Comparison of ENCODE assay signal across 6 fruit fly cellular contexts in genomic region chr3L:12609387-12609799, dm6.
TF ChIP-seq lines count a peak whose summit lies in the region.

Gene caup, plus strand, starts transcription at chr3L:12609631.

- TF ChIP-seq CTCF in whole organism, embryonic (GFP tag; optimal IDR thresholded peaks at IDR 0.05; lab: Kevin White, UChicago), result no peak

TF ChIP-seq in whole organism, 6 proteins besides CTCF, POLR2A, EP300 and RAD21:
- TF ChIP-seq usp (GFP tag; optimal IDR thresholded peaks at IDR 0.05; lab: Kevin White, UChicago), result no peak
- TF ChIP-seq Dll (optimal IDR thresholded peaks at IDR 0.05; lab: Kevin White, UChicago), result peak; percentile 77
- peak; percentile 85 for TF ChIP-seq CG8478 (optimal IDR thresholded peaks at IDR 0.05; lab: Kevin White, UChicago)

TF ChIP-seq in whole organism, adult, 20 proteins besides CTCF, POLR2A, EP300 and RAD21:
- no peak for TF ChIP-seq cnc (optimal IDR thresholded peaks at IDR 0.05; lab: Kevin White, UChicago)
- peak; percentile 88 for TF ChIP-seq pad (GFP tag; optimal IDR thresholded peaks at IDR 0.05; lab: Kevin White, UChicago)
TF ChIP-seq in whole organism, adult: peak in this region for 1.

TF ChIP-seq in whole organism, embryonic, 481 proteins besides CTCF, POLR2A, EP300 and RAD21 (continues in another document):
- TF ChIP-seq CG8281 (tag; optimal IDR thresholded peaks at IDR 0.05; lab: Kevin White, UChicago) (no peak), bbx (GFP tag; IDR thresholded peaks at IDR 0.05; lab: Robert Waterston, UW; ENCODE audit: partially characterized antibody) (0 out of 2 replicates have a peak, but pooled peaks have one; percentile 44), CG18262 (tag; optimal IDR thresholded peaks at IDR 0.05; lab: Kevin White, UChicago) (peak; percentile 1), Trl (optimal IDR thresholded peaks at IDR 0.05; lab: Kevin White, UChicago) (peak; percentile 74 to 87), Trl (GFP tag; optimal IDR thresholded peaks at IDR 0.05; lab: Kevin White, UChicago) (peak; percentile 64), knrl (GFP tag; IDR thresholded peaks at IDR 0.05; lab: Robert Waterston, UW; ENCODE audit: partially characterized antibody) (0 out of 3 replicates have a peak, but pooled peaks have one; percentile 24), CG31441 (GFP tag; IDR thresholded peaks at IDR 0.05; lab: Robert Waterston, UW) (peak; percentile 87), CG4424 (GFP tag; optimal IDR thresholded peaks at IDR 0.05; lab: Kevin White, UChicago) (no peak), nmo (GFP tag; optimal IDR thresholded peaks at IDR 0.05; lab: Kevin White, UChicago) (peak; percentile 24), Side (GFP tag; optimal IDR thresholded peaks at IDR 0.05; lab: Kevin White, UChicago) (no peak), stc (GFP tag; IDR thresholded peaks at IDR 0.05; lab: Robert Waterston, UW) (0 out of 2 replicates have a peak, but pooled peaks have one; percentile 10), eve (GFP tag; optimal IDR thresholded peaks at IDR 0.05; lab: Kevin White, UChicago) (no peak), CG8924 (tag; optimal IDR thresholded peaks at IDR 0.05; lab: Kevin White, UChicago) (peak; percentile 10), wek (GFP tag; optimal IDR thresholded peaks at IDR 0.05; lab: Kevin White, UChicago) (no peak), CG10321 (GFP tag; IDR thresholded peaks at IDR 0.05; lab: Robert Waterston, UW) (peak; percentile 98), cg (GFP tag; optimal IDR thresholded peaks at IDR 0.05; lab: Kevin White, UChicago) (peak; percentile 49), kni (GFP tag; optimal IDR thresholded peaks at IDR 0.05; lab: Kevin White, UChicago) (peak; percentile 83), trem (tag; optimal IDR thresholded peaks at IDR 0.05; lab: Kevin White, UChicago) (peak; percentile 16), yki (optimal IDR thresholded peaks at IDR 0.05; lab: Kevin White, UChicago) (peak; percentile 44), Kr (GFP tag; optimal IDR thresholded peaks at IDR 0.05; lab: Kevin White, UChicago) (peak; percentile 22)

TF ChIP-seq in whole organism, prepupa, 60 proteins besides CTCF, POLR2A, EP300 and RAD21 (continues in another document):
- TF ChIP-seq Met (GFP tag; optimal IDR thresholded peaks at IDR 0.05; lab: Kevin White, UChicago) (no peak), net (GFP tag; optimal IDR thresholded peaks at IDR 0.05; lab: Kevin White, UChicago) (no peak), dsx (GFP tag; optimal IDR thresholded peaks at IDR 0.05; lab: Kevin White, UChicago; ENCODE audit: poor library complexity, severe bottlenecking) (no peak), CG6808 (GFP tag; optimal IDR thresholded peaks at IDR 0.05; lab: Kevin White, UChicago) (no peak), CG8632 (GFP tag; optimal IDR thresholded peaks at IDR 0.05; lab: Kevin White, UChicago) (no peak), Lpt (GFP tag; optimal IDR thresholded peaks at IDR 0.05; lab: Kevin White, UChicago) (no peak), CG32006 (GFP tag; optimal IDR thresholded peaks at IDR 0.05; lab: Kevin White, UChicago) (no peak), CG31627 (GFP tag; optimal IDR thresholded peaks at IDR 0.05; lab: Kevin White, UChicago) (no peak), CG8119 (GFP tag; IDR thresholded peaks at IDR 0.05; lab: Robert Waterston, UW) (0 out of 3 replicates have a peak, but pooled peaks have one; percentile 45), ss (GFP tag; optimal IDR thresholded peaks at IDR 0.05; lab: Kevin White, UChicago) (peak in 1 of 2 experiments; percentile 21), pdm3 (GFP tag; optimal IDR thresholded peaks at IDR 0.05; lab: Kevin White, UChicago) (no peak), fkh (GFP tag; optimal IDR thresholded peaks at IDR 0.05; lab: Kevin White, UChicago) (peak; percentile 48), CG6792 (GFP tag; optimal IDR thresholded peaks at IDR 0.05; lab: Kevin White, UChicago) (no peak), CG11762 (GFP tag; optimal IDR thresholded peaks at IDR 0.05; lab: Kevin White, UChicago; ENCODE audit: insufficient read depth) (no peak), cyc (GFP tag; optimal IDR thresholded peaks at IDR 0.05; lab: Kevin White, UChicago) (no peak), Sox15 (GFP tag; optimal IDR thresholded peaks at IDR 0.05; lab: Kevin White, UChicago) (no peak), Eip75B (GFP tag; optimal IDR thresholded peaks at IDR 0.05; lab: Kevin White, UChicago) (no peak), CG10631 (GFP tag; optimal IDR thresholded peaks at IDR 0.05; lab: Kevin White, UChicago) (no peak), topi (GFP tag; optimal IDR thresholded peaks at IDR 0.05; lab: Kevin White, UChicago) (no peak), Gug (GFP tag; IDR thresholded peaks at IDR 0.05; lab: Robert Waterston, UW) (no peak), CG1621 (tag; optimal IDR thresholded peaks at IDR 0.05; lab: Kevin White, UChicago) (peak; percentile 47), CG4318 (GFP tag; optimal IDR thresholded peaks at IDR 0.05; lab: Kevin White, UChicago) (no peak)

TF ChIP-seq in whole organism, pupa, 21 proteins besides CTCF, POLR2A, EP300 and RAD21:
- TF ChIP-seq CG14655 (GFP tag; optimal IDR thresholded peaks at IDR 0.05; lab: Kevin White, UChicago) (no peak), CG8301 (tag; optimal IDR thresholded peaks at IDR 0.05; lab: Kevin White, UChicago) (no peak), CG13204 (GFP tag; optimal IDR thresholded peaks at IDR 0.05; lab: Kevin White, UChicago) (peak; percentile 52), CG34367 (tag; optimal IDR thresholded peaks at IDR 0.05; lab: Kevin White, UChicago) (no peak), Snoo (tag; optimal IDR thresholded peaks at IDR 0.05; lab: Kevin White, UChicago) (no peak), rn (GFP tag; IDR thresholded peaks at IDR 0.05; lab: Robert Waterston, UW) (no peak), EcR (GFP tag; optimal IDR thresholded peaks at IDR 0.05; lab: Kevin White, UChicago) (no peak), Pif1B (GFP tag; optimal IDR thresholded peaks at IDR 0.05; lab: Kevin White, UChicago) (no peak), Pif1A (GFP tag; optimal IDR thresholded peaks at IDR 0.05; lab: Kevin White, UChicago) (no peak), CG10348 (GFP tag; IDR thresholded peaks at IDR 0.05; lab: Robert Waterston, UW) (no peak), D1 (tag; optimal IDR thresholded peaks at IDR 0.05; lab: Kevin White, UChicago) (no peak), CG12605 (GFP tag; IDR thresholded peaks at IDR 0.05; lab: Robert Waterston, UW) (no peak), CG17806 (tag; optimal IDR thresholded peaks at IDR 0.05; lab: Kevin White, UChicago) (no peak), Ets98B (GFP tag; IDR thresholded peaks at IDR 0.05; lab: Robert Waterston, UW) (no peak), CG8159 (tag; optimal IDR thresholded peaks at IDR 0.05; lab: Kevin White, UChicago) (no peak), fd96Ca (GFP tag; IDR thresholded peaks at IDR 0.05; lab: Robert Waterston, UW) (no peak; the same call in 2 of the 3 replicates), gl (tag; optimal IDR thresholded peaks at IDR 0.05; lab: Kevin White, UChicago) (peak; percentile 9)

TF ChIP-seq in whole organism, wandering third instar larva, 38 proteins besides CTCF, POLR2A, EP300 and RAD21:
- TF ChIP-seq CrebA (GFP tag; optimal IDR thresholded peaks at IDR 0.05; lab: Kevin White, UChicago; ENCODE audit: borderline replicate concordance), result no peak
- TF ChIP-seq dmrt93B (GFP tag; optimal IDR thresholded peaks at IDR 0.05; lab: Kevin White, UChicago), result no peak
- no peak for TF ChIP-seq lola (GFP tag; optimal IDR thresholded peaks at IDR 0.05; lab: Kevin White, UChicago)
- peak; percentile 80 for TF ChIP-seq Dif (GFP tag; optimal IDR thresholded peaks at IDR 0.05; lab: Kevin White, UChicago; ENCODE audit: partially characterized antibody)
- TF ChIP-seq dsf (GFP tag; optimal IDR thresholded peaks at IDR 0.05; lab: Kevin White, UChicago; ENCODE audit: borderline replicate concordance), result no peak
- no peak for TF ChIP-seq psq (GFP tag; optimal IDR thresholded peaks at IDR 0.05; lab: Kevin White, UChicago)
- no peak for TF ChIP-seq Hnf4 (GFP tag; optimal IDR thresholded peaks at IDR 0.05; lab: Kevin White, UChicago)
- no peak for TF ChIP-seq Hr78 (GFP tag; optimal IDR thresholded peaks at IDR 0.05; lab: Kevin White, UChicago)
- no peak for TF ChIP-seq sv (GFP tag; optimal IDR thresholded peaks at IDR 0.05; lab: Kevin White, UChicago)
- peak; percentile 5 for TF ChIP-seq h (GFP tag; optimal IDR thresholded peaks at IDR 0.05; lab: Kevin White, UChicago)
- no peak for TF ChIP-seq Dfd (GFP tag; optimal IDR thresholded peaks at IDR 0.05; lab: Kevin White, UChicago)
- no peak for TF ChIP-seq Vsx2 (GFP tag; optimal IDR thresholded peaks at IDR 0.05; lab: Kevin White, UChicago; ENCODE audit: partially characterized antibody)
- no peak for TF ChIP-seq Abd-B (GFP tag; optimal IDR thresholded peaks at IDR 0.05; lab: Kevin White, UChicago)
- TF ChIP-seq N (GFP tag; optimal IDR thresholded peaks at IDR 0.05; lab: Kevin White, UChicago), result no peak
- no peak for TF ChIP-seq Jra (GFP tag; optimal IDR thresholded peaks at IDR 0.05; lab: Kevin White, UChicago)
TF ChIP-seq in whole organism, wandering third instar larva: peak in this region for 2.
